Worm (Caenorhabditis elegans) whole organism, mixed stage, embryonic: ENCODE measurements around the gene mdt-6.

Experiments used
- M03D4.4 ChIP-seq: sonication (generic microtip); optimal IDR thresholded peaks from 2 replicates; lab custom pipeline; 2017; ENCODE audit warnings: mild to moderate bottlenecking, missing genetic modification characterization, missing compliant biosample characterization
- bed-3 ChIP-seq: fragments of 200-800 bp; sonication (Bioruptor generic); optimal IDR thresholded peaks from 3 replicates; lab custom pipeline; 2018; ENCODE audit warnings: mild to moderate bottlenecking, missing genetic modification characterization, moderate library complexity, missing compliant biosample characterization
- blmp-1 ChIP-seq: fragments of 150-350 bp; optimal IDR thresholded peaks from 2 replicates; lab custom pipeline; 2014; ENCODE audit warnings: missing biosample characterization, missing genetic modification characterization
- ceh-43 ChIP-seq: fragments of 200-800 bp; sonication (Bioruptor generic); optimal IDR thresholded peaks from 2 replicates; lab custom pipeline; 2018; ENCODE audit warnings: mild to moderate bottlenecking, missing genetic modification characterization, moderate library complexity, missing compliant biosample characterization
- ceh-83 ChIP-seq: fragments of 200-800 bp; sonication (Bioruptor generic); optimal IDR thresholded peaks from 2 replicates; lab custom pipeline; 2018; ENCODE audit warnings: mild to moderate bottlenecking, missing genetic modification characterization, missing compliant biosample characterization
- ces-1 ChIP-seq: fragments of 150-350 bp; optimal IDR thresholded peaks from 2 replicates; lab custom pipeline; 2014; ENCODE audit warnings: missing biosample characterization, missing genetic modification reagents, missing genetic modification characterization
- cnd-1 ChIP-seq: fragments of 200-800 bp; sonication (Bioruptor generic); optimal IDR thresholded peaks from 2 replicates; lab custom pipeline; 2018; ENCODE audit warnings: mild to moderate bottlenecking, missing genetic modification characterization, missing compliant biosample characterization
- drap-1 ChIP-seq: fragments of 200-800 bp; sonication (Bioruptor generic); optimal IDR thresholded peaks from 3 replicates; lab custom pipeline; 2018; ENCODE audit warnings: mild to moderate bottlenecking, missing genetic modification characterization, missing compliant biosample characterization
- elt-1 ChIP-seq: sonication (generic microtip); optimal IDR thresholded peaks from 2 replicates; lab custom pipeline; 2017; ENCODE audit warnings: missing genetic modification characterization, mild to moderate bottlenecking, missing compliant biosample characterization, antibody characterized with exemption, moderate library complexity, borderline replicate concordance; ENCODE audit not compliant: insufficient read depth
- elt-3 ChIP-seq: fragments of 150-350 bp; optimal IDR thresholded peaks from 2 replicates; lab custom pipeline; 2014; ENCODE audit warnings: missing biosample characterization, missing genetic modification characterization
- flh-1 ChIP-seq: fragments of 200-800 bp; sonication (Bioruptor generic); optimal IDR thresholded peaks from 2 replicates; lab custom pipeline; 2018; ENCODE audit warnings: mild to moderate bottlenecking, missing genetic modification characterization, moderate library complexity, missing compliant biosample characterization
- hlh-1 ChIP-seq: fragments of 150-350 bp; optimal IDR thresholded peaks from 2 replicates; lab custom pipeline; 2014; ENCODE audit warnings: missing biosample characterization, missing genetic modification reagents, missing genetic modification characterization
- lin-13 ChIP-seq: fragments of 150-350 bp; optimal IDR thresholded peaks from 2 replicates; lab custom pipeline; 2014; ENCODE audit warnings: missing biosample characterization, missing genetic modification characterization
- lin-32 ChIP-seq: fragments of 200-800 bp; sonication (Bioruptor generic); optimal IDR thresholded peaks from 2 replicates; lab custom pipeline; 2018; ENCODE audit warnings: mild to moderate bottlenecking, missing genetic modification characterization, missing compliant biosample characterization
- lsy-2 ChIP-seq: fragments of 150-350 bp; optimal IDR thresholded peaks from 2 replicates; lab custom pipeline; 2014; ENCODE audit warnings: missing biosample characterization, missing genetic modification characterization
- mab-5 ChIP-seq: fragments of 150-350 bp; optimal IDR thresholded peaks from 2 replicates; lab custom pipeline; 2014; ENCODE audit warnings: missing biosample characterization, missing genetic modification characterization
- mep-1 ChIP-seq: fragments of 150-350 bp; optimal IDR thresholded peaks from 2 replicates; lab custom pipeline; 2017; ENCODE audit warnings: missing biosample characterization, missing genetic modification reagents, missing genetic modification characterization, inconsistent platforms
- mls-2 ChIP-seq: sonication (generic microtip); optimal IDR thresholded peaks from 2 replicates; lab custom pipeline; 2016; ENCODE audit warnings: mild to moderate bottlenecking, missing genetic modification characterization, moderate library complexity, missing compliant biosample characterization
- nhr-12 ChIP-seq: fragments of 150-350 bp; optimal IDR thresholded peaks from 2 replicates; lab custom pipeline; 2014; ENCODE audit warnings: missing biosample characterization, missing genetic modification characterization
- nhr-2 ChIP-seq: fragments of 150-350 bp; optimal IDR thresholded peaks from 2 replicates; lab custom pipeline; 2014; ENCODE audit warnings: missing biosample characterization, missing genetic modification characterization
- nhr-237 ChIP-seq: fragments of 150-350 bp; optimal IDR thresholded peaks from 2 replicates; lab custom pipeline; 2014; ENCODE audit warnings: missing biosample characterization, missing genetic modification characterization
- nhr-28 ChIP-seq: fragments of 150-350 bp; optimal IDR thresholded peaks from 2 replicates; lab custom pipeline; 2014; ENCODE audit warnings: missing biosample characterization, missing genetic modification characterization
- nhr-76 ChIP-seq: sonication (generic microtip); optimal IDR thresholded peaks from 2 replicates; lab custom pipeline; 2017; ENCODE audit warnings: missing biosample characterization, missing genetic modification characterization
- pha-4 ChIP-seq: fragments of 150-350 bp; optimal IDR thresholded peaks from 2 replicates; lab custom pipeline; 2018; ENCODE audit warnings: missing biosample characterization, missing genetic modification reagents, missing genetic modification characterization
- sem-2 ChIP-seq: fragments of 200-800 bp; sonication (Bioruptor generic); optimal IDR thresholded peaks from 2 replicates; lab custom pipeline; 2018; ENCODE audit warnings: mild to moderate bottlenecking, missing genetic modification characterization, missing compliant biosample characterization
- snpc-4 ChIP-seq: fragments of 150-350 bp; optimal IDR thresholded peaks from 2 replicates; lab custom pipeline; 2014; ENCODE audit warnings: missing biosample characterization, missing genetic modification characterization
- sptf-1 ChIP-seq: sonication (generic microtip); optimal IDR thresholded peaks from 2 replicates; lab custom pipeline; 2017; ENCODE audit warnings: mild to moderate bottlenecking, missing genetic modification characterization, moderate library complexity, missing compliant biosample characterization
- tbx-8 ChIP-seq: fragments of 200-800 bp; sonication (Bioruptor generic); optimal IDR thresholded peaks from 2 replicates; lab custom pipeline; 2018; ENCODE audit warnings: mild to moderate bottlenecking, missing genetic modification characterization, moderate library complexity, missing compliant biosample characterization
- unc-120 ChIP-seq: sonication (generic microtip); optimal IDR thresholded peaks from 2 replicates; lab custom pipeline; 2017; ENCODE audit warnings: missing genetic modification characterization, missing compliant biosample characterization; ENCODE audit not compliant: poor library complexity, severe bottlenecking
- unc-39 ChIP-seq: fragments of 150-350 bp; optimal IDR thresholded peaks from 2 replicates; lab custom pipeline; 2014; ENCODE audit warnings: missing biosample characterization, missing genetic modification characterization
- unc-62 ChIP-seq: fragments of 150-350 bp; optimal IDR thresholded peaks from 2 replicates; lab custom pipeline; 2014; ENCODE audit warnings: missing biosample characterization, missing genetic modification reagents, missing genetic modification characterization
- zip-8 ChIP-seq: fragments of 150-350 bp; optimal IDR thresholded peaks from 2 replicates; lab custom pipeline; 2014; ENCODE audit warnings: missing biosample characterization, missing genetic modification characterization
- ztf-11 ChIP-seq: fragments of 150-350 bp; optimal IDR thresholded peaks from 2 replicates; lab custom pipeline; 2014; ENCODE audit warnings: missing biosample characterization, missing genetic modification characterization

The mdt-6 gene

ce11 chrV:7059350-7059749, at the start of gene mdt-6:
Gene mdt-6, minus strand, starts transcription at chrV:7059624.
- TF ChIP-seq unc-62 (GFP tag; lab: Kevin White, UChicago) (no peak), ceh-83 (no peak), elt-3 (no peak), ces-1 (GFP tag; lab: Kevin White, UChicago) (no peak), sptf-1 (tag; lab: Kevin White, UChicago) (no peak), nhr-28 (no peak), snpc-4 (tag; lab: Kevin White, UChicago) (no peak), mls-2 (no peak), mab-5 (tag; lab: Kevin White, UChicago) (no peak), nhr-12 (tag; lab: Kevin White, UChicago) (no peak), ceh-43 (GFP tag; lab: Kevin White, UChicago) (no peak), zip-8 (tag; lab: Kevin White, UChicago) (no peak), M03D4.4 (tag; lab: Kevin White, UChicago) (no peak), cnd-1 (tag; lab: Kevin White, UChicago) (no peak), mep-1 (tag; lab: Kevin White, UChicago) (no peak), nhr-76 (no peak), lin-32 (GFP tag; lab: Kevin White, UChicago) (no peak), nhr-237 (no peak)

ce11 chrV:7106499-7107152, 47.2 kb upstream of the mdt-6 start:
- no peak for TF ChIP-seq blmp-1 (tag; lab: Kevin White, UChicago)
- TF ChIP-seq elt-1, result no peak
- TF ChIP-seq zip-8 (tag; lab: Kevin White, UChicago), result no peak
- TF ChIP-seq unc-120 (tag; lab: Kevin White, UChicago), result no peak
- no peak for TF ChIP-seq unc-39 (tag; lab: Kevin White, UChicago)
- TF ChIP-seq sem-2 (GFP tag; lab: Kevin White, UChicago), result no peak
- TF ChIP-seq mab-5 (tag; lab: Kevin White, UChicago), result no peak
- TF ChIP-seq nhr-2 (tag; lab: Kevin White, UChicago), result no peak
- no peak for TF ChIP-seq ceh-83
- no peak for TF ChIP-seq ces-1 (GFP tag; lab: Kevin White, UChicago)
- TF ChIP-seq tbx-8 (GFP tag; lab: Kevin White, UChicago), result no peak
- no peak for TF ChIP-seq lsy-2 (tag; lab: Kevin White, UChicago)
- no peak for TF ChIP-seq flh-1 (GFP tag; lab: Kevin White, UChicago)
- TF ChIP-seq ceh-43 (GFP tag; lab: Kevin White, UChicago), result no peak
- TF ChIP-seq elt-3, result no peak
- no peak for TF ChIP-seq ztf-11 (tag; lab: Kevin White, UChicago)

DNA sequence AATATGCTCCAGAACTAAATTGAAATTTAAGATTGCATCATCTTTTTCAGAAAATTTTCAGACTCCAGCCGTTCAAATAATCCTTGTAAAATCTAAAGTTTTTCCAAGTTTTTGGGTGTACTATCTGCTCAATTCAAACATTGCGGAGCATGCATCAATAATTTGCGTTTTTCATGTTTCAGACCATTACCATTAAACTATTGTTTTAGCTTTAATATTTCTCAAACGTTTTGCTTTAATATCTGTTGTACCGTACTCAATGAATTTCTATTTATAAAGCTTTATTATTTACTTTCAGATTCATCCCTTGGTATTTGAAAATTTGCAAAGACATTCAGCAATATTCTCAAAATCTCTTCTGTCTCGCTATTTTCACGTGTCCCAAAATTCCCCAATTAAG, 43.8 kb upstream of the mdt-6 start, which contains the start of gene odr-2:
Gene odr-2 (plus strand): TSS at position 301 of the 400 bp plus-strand sequence.
- no peak for TF ChIP-seq nhr-28
- no peak for TF ChIP-seq hlh-1 (tag; lab: Kevin White, UChicago)
- TF ChIP-seq ztf-11 (tag; lab: Kevin White, UChicago), result no peak
- TF ChIP-seq lsy-2 (tag; lab: Kevin White, UChicago), result no peak
- no peak for TF ChIP-seq drap-1
- TF ChIP-seq bed-3, result no peak
- TF ChIP-seq nhr-76, result no peak
- no peak for TF ChIP-seq nhr-12 (tag; lab: Kevin White, UChicago)
- TF ChIP-seq pha-4 (tag; lab: Kevin White, UChicago), result no peak
- TF ChIP-seq nhr-2 (tag; lab: Kevin White, UChicago), result no peak
- no peak for TF ChIP-seq blmp-1 (tag; lab: Kevin White, UChicago)
- no peak for TF ChIP-seq ceh-43 (GFP tag; lab: Kevin White, UChicago)
- TF ChIP-seq tbx-8 (GFP tag; lab: Kevin White, UChicago), result no peak
- TF ChIP-seq lin-13 (tag; lab: Kevin White, UChicago), result no peak
- TF ChIP-seq mab-5 (tag; lab: Kevin White, UChicago), result no peak
- no peak for TF ChIP-seq snpc-4 (tag; lab: Kevin White, UChicago)
- TF ChIP-seq mep-1 (tag; lab: Kevin White, UChicago), result no peak

- TF ChIP-seq mls-2 (no peak), zip-8 (tag; lab: Kevin White, UChicago) (no peak), ces-1 (GFP tag; lab: Kevin White, UChicago) (no peak), drap-1 (no peak), mep-1 (tag; lab: Kevin White, UChicago) (no peak), sptf-1 (tag; lab: Kevin White, UChicago) (no peak), flh-1 (GFP tag; lab: Kevin White, UChicago) (no peak), ceh-83 (no peak), pha-4 (tag; lab: Kevin White, UChicago) (no peak)
These were observed 37.4 kb upstream of the mdt-6 start for ce11 chrV:7096811-7097210.
